Worm (Caenorhabditis elegans) whole organism, L4/young adult: Measurements from ENCODE around the gene Y54E2A.9.
A peak's percentile ranks its signal among the peaks of the same experiment; 100 is the strongest.

Source experiments
- W03F9.2 ChIP-seq: fragments of 150-350 bp; optimal IDR thresholded peaks from 2 replicates; lab custom pipeline; 2014; ENCODE audit warnings: missing biosample characterization, missing genetic modification characterization
- dao-5 ChIP-seq: sonication (generic microtip); optimal IDR thresholded peaks from 2 replicates; lab custom pipeline; 2016; ENCODE audit warnings: missing genotype, missing genetic modification characterization, moderate library complexity, missing compliant biosample characterization
- him-1 ChIP-seq: sonication (generic microtip); optimal IDR thresholded peaks from 2 replicates; lab custom pipeline; 2016; ENCODE audit warnings: missing genotype, missing genetic modification reagents, missing genetic modification characterization, missing compliant biosample characterization

DNA sequence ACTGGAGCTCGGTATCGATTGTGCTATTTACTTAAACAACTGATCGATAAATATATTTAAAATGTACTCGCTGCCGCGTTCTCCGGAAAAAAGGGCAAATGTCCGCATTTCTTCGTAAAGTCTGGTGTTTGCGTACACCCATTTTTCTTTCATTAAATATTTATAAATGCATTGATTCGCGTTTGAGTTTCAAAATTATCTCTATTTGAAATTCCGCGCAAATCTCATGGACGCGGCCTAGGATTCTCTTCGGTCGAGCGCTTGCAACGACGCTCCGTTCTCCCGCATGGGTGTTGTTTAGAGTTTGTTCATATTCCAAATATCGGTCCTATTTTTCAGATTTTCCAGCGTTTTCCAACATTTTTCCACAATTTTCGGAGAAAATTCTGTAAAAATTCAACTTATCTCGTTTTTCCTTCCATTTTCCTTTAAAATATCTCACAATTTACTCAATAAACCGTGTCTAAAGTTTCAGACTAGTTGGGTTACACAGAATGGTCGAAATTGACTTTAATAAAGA is 9.2 kb upstream of the Y54E2A.9 start, which contains the start of gene eif-3.B:
- TF ChIP-seq dao-5 (tag; lab: Kevin White, UChicago) = no peak
- peak; percentile 83 for TF ChIP-seq W03F9.2
- TF ChIP-seq him-1 (tag; lab: Kevin White, UChicago) = peak; percentile 42
